Worm (Caenorhabditis elegans) whole organism, L4/young adult: ENCODE measurements around the gene Y53G8AM.8.

ENCODE experiments used
- W03F9.2 ChIP-seq: fragments of 150-350 bp; optimal IDR thresholded peaks from 2 replicates; lab custom pipeline; 2014; ENCODE audit warnings: missing biosample characterization, missing genetic modification characterization
- dao-5 ChIP-seq: sonication (generic microtip); optimal IDR thresholded peaks from 2 replicates; lab custom pipeline; 2016; ENCODE audit warnings: missing genotype, missing genetic modification characterization, moderate library complexity, missing compliant biosample characterization

DNA sequence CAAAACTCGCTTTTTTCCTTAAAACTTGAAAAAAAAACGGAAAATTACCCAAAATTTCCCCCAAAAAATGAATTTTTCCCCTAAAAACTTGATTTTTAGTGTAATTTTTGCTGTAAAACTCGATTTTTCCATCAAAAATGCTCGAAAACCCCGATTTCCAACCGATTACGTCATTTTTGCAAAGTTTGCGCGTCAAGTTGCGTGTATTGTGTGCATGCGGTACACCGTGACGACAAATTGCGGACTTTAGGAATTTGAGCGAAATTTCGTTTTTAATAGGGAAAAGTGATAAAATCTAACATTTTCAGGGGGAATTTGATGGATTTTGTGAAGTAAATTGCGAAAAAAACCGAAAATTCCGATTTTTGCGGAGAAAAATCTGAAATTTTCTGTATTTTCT is 45.4 kb upstream of the Y53G8AM.8 start:
- TF ChIP-seq W03F9.2 (peak; percentile 24), dao-5 (tag; lab: Kevin White, UChicago) (no peak)
